Fruit fly (Drosophila melanogaster) whole organism, embryonic: ENCODE measurements around the gene CG14818.

Experiments
- Aef1 ChIP-seq: fragments of 200-800 bp; sonication (Bioruptor generic); IDR thresholded peaks from 3 replicates; pipeline ENCODE4 v1.3.6; 2022; ENCODE audit warnings: missing biosample characterization, missing genetic modification characterization
- Atf-2 ChIP-seq: fragments of 200-800 bp; sonication (Bioruptor generic); optimal IDR thresholded peaks from 2 replicates; lab custom pipeline; 2016; ENCODE audit warnings: missing biosample characterization, missing genetic modification characterization
- C15 ChIP-seq: fragments of 200-800 bp; sonication (Bioruptor generic); IDR thresholded peaks from 3 replicates; pipeline ENCODE4 v1.3.6; 2022; ENCODE audit warnings: missing biosample characterization, missing genetic modification characterization
- CG10654 ChIP-seq: fragments of 200-800 bp; sonication (Bioruptor generic); optimal IDR thresholded peaks from 2 replicates; lab custom pipeline; 2016; ENCODE audit warnings: missing biosample characterization, missing genetic modification characterization
- CG12104 ChIP-seq: fragments of 200-800 bp; sonication (Bioruptor generic); optimal IDR thresholded peaks from 3 replicates; lab custom pipeline; 2016; ENCODE audit warnings: missing biosample characterization, missing genetic modification characterization
- CG12219 ChIP-seq: fragments of 200-800 bp; sonication (Bioruptor generic); optimal IDR thresholded peaks from 3 replicates; lab custom pipeline; 2018; ENCODE audit warnings: missing biosample characterization, mild to moderate bottlenecking, missing genetic modification characterization
- CG13287 ChIP-seq: fragments of 200-800 bp; sonication (Bioruptor generic); IDR thresholded peaks from 2 replicates; pipeline ENCODE4 v1.3.6; 2022; ENCODE audit warnings: missing biosample characterization, missing genetic modification characterization; ENCODE audit not compliant: partially characterized antibody
- CG13894 ChIP-seq: fragments of 200-800 bp; sonication (Bioruptor generic); optimal IDR thresholded peaks from 3 replicates; lab custom pipeline; 2018; ENCODE audit warnings: missing biosample characterization, mild to moderate bottlenecking, missing genetic modification characterization, moderate library complexity
- CG14441 ChIP-seq: fragments of 200-800 bp; sonication (Bioruptor generic); IDR thresholded peaks from 2 replicates; pipeline ENCODE4 v1.3.6; 2022; ENCODE audit warnings: missing biosample characterization, missing genetic modification characterization
- CG14667 ChIP-seq: fragments of 200-800 bp; sonication (Bioruptor generic); IDR thresholded peaks from 2 replicates; pipeline ENCODE4 v1.3.6; 2022; ENCODE audit warnings: missing biosample characterization, missing genetic modification characterization
- CG1529 ChIP-seq: fragments of 200-800 bp; sonication (Bioruptor generic); optimal IDR thresholded peaks from 3 replicates; lab custom pipeline; 2018; ENCODE audit warnings: missing biosample characterization, missing genetic modification characterization
- CG15514 ChIP-seq: fragments of 200-800 bp; sonication (Bioruptor generic); optimal IDR thresholded peaks from 3 replicates; lab custom pipeline; 2017; ENCODE audit warnings: missing biosample characterization, missing genetic modification characterization, mild to moderate bottlenecking, moderate library complexity, missing genetic modification reagents
- CG16813 ChIP-seq: fragments of 200-800 bp; sonication (Bioruptor generic); IDR thresholded peaks from 3 replicates; pipeline ENCODE4 v1.3.6; 2022; ENCODE audit warnings: missing biosample characterization, missing genetic modification characterization; ENCODE audit not compliant: partially characterized antibody
- CG16863 ChIP-seq: fragments of 200-800 bp; sonication (Bioruptor generic); optimal IDR thresholded peaks from 3 replicates; lab custom pipeline; 2016; ENCODE audit warnings: missing biosample characterization, missing genetic modification characterization
- CG17359 ChIP-seq: fragments of 200-800 bp; sonication (Bioruptor generic); optimal IDR thresholded peaks from 3 replicates; lab custom pipeline; 2018; ENCODE audit warnings: missing biosample characterization, mild to moderate bottlenecking, missing genetic modification characterization, moderate library complexity
- CG31224 ChIP-seq: fragments of 200-800 bp; sonication (Bioruptor generic); IDR thresholded peaks from 2 replicates; pipeline ENCODE4 v1.3.6; 2022; ENCODE audit warnings: missing biosample characterization, missing genetic modification characterization
- CG33213 ChIP-seq: fragments of 200-800 bp; sonication (Bioruptor generic); optimal IDR thresholded peaks from 3 replicates; lab custom pipeline; 2016; ENCODE audit warnings: missing biosample characterization, missing genetic modification characterization
- CG8924 ChIP-seq: fragments of 200-800 bp; optimal IDR thresholded peaks from 3 replicates; lab custom pipeline; 2019; ENCODE audit warnings: missing biosample characterization, mild to moderate bottlenecking, missing genetic modification characterization, moderate library complexity
- Chrac-16 ChIP-seq: fragments of 200-800 bp; sonication (Bioruptor generic); optimal IDR thresholded peaks from 3 replicates; lab custom pipeline; 2016; ENCODE audit warnings: missing biosample characterization, missing genetic modification characterization
- CoRest ChIP-seq: fragments of 200-800 bp; sonication (Bioruptor generic); optimal IDR thresholded peaks from 3 replicates; lab custom pipeline; 2018; ENCODE audit warnings: missing biosample characterization, mild to moderate bottlenecking, missing genetic modification characterization, moderate library complexity
- Dfd ChIP-seq, 2 experiments: fragments of >200 bp; optimal IDR thresholded peaks; 2 replicates each; lab custom pipeline; 2017; ENCODE audit warnings: missing biosample characterization in 2 of 2, missing genetic modification characterization in 2 of 2
- Fer2 ChIP-seq: fragments of 200-800 bp; sonication (Bioruptor generic); optimal IDR thresholded peaks from 2 replicates; lab custom pipeline; 2018; ENCODE audit warnings: missing biosample characterization, mild to moderate bottlenecking, missing genetic modification characterization, moderate library complexity
- GATAe ChIP-seq: fragments of 200-800 bp; sonication (Bioruptor generic); conservative IDR thresholded peaks from 2 replicates; pipeline ENCODE4 v1.3.6; 2022; ENCODE audit warnings: missing biosample characterization, missing genetic modification characterization
- Hr51 ChIP-seq, 2 experiments: fragments of 200-800 bp; sonication (Bioruptor generic); optimal IDR thresholded peaks; 2 replicates in 1 of 2; 3 replicates in 1 of 2; lab custom pipeline; 2016 to 2018; ENCODE audit warnings: missing biosample characterization in 2 of 2, missing genetic modification characterization in 2 of 2, mild to moderate bottlenecking in 1 of 2, moderate library complexity in 1 of 2
- Lim3 ChIP-seq: fragments of 200-800 bp; sonication (Bioruptor generic); IDR thresholded peaks from 2 replicates; pipeline ENCODE4 v1.3.6; 2022; ENCODE audit warnings: missing biosample characterization, missing genetic modification characterization
- Lpt ChIP-seq: fragments of >200 bp; optimal IDR thresholded peaks from 2 replicates; lab custom pipeline; 2018; ENCODE audit warnings: missing biosample characterization, missing genetic modification characterization
- MTF-1 ChIP-seq: fragments of 200-800 bp; sonication (Bioruptor generic); optimal IDR thresholded peaks from 2 replicates; lab custom pipeline; 2018; ENCODE audit warnings: missing biosample characterization, mild to moderate bottlenecking, missing genetic modification characterization, borderline replicate concordance
- Meics ChIP-seq: fragments of 200-800 bp; sonication (Bioruptor generic); optimal IDR thresholded peaks from 2 replicates; lab custom pipeline; 2017; ENCODE audit warnings: missing biosample characterization, mild to moderate bottlenecking, missing genetic modification characterization
- NK7.1 ChIP-seq: fragments of 200-800 bp; sonication (Bioruptor generic); optimal IDR thresholded peaks from 3 replicates; lab custom pipeline; 2016; ENCODE audit warnings: missing biosample characterization, missing genetic modification characterization
- PHDP ChIP-seq: fragments of 200-800 bp; sonication (Bioruptor generic); optimal IDR thresholded peaks from 3 replicates; lab custom pipeline; 2018; ENCODE audit warnings: missing biosample characterization, mild to moderate bottlenecking, missing genetic modification characterization, moderate library complexity
- Ptx1 ChIP-seq: fragments of 200-800 bp; sonication (Bioruptor generic); IDR thresholded peaks from 2 replicates; pipeline ENCODE4 v1.3.6; 2022; ENCODE audit warnings: missing biosample characterization, missing genetic modification characterization
- Sry-δ ChIP-seq: fragments of 200-800 bp; sonication (Bioruptor generic); optimal IDR thresholded peaks from 2 replicates; lab custom pipeline; 2016; ENCODE audit warnings: missing biosample characterization, missing genetic modification characterization
- ato ChIP-seq: fragments of 200-800 bp; sonication (Bioruptor generic); IDR thresholded peaks from 2 replicates; pipeline ENCODE4 v1.3.6; 2022; ENCODE audit warnings: missing biosample characterization, missing genetic modification characterization; ENCODE audit not compliant: partially characterized antibody
- bbx ChIP-seq: fragments of 200-800 bp; sonication (Bioruptor generic); IDR thresholded peaks from 2 replicates; pipeline ENCODE4 v1.3.6; 2022; ENCODE audit warnings: missing biosample characterization, missing genetic modification characterization; ENCODE audit not compliant: partially characterized antibody
- bowl ChIP-seq: fragments of 200-800 bp; sonication (Bioruptor generic); IDR thresholded peaks from 2 replicates; pipeline ENCODE4 v1.3.6; 2022; ENCODE audit warnings: missing biosample characterization, missing genetic modification characterization
- ci ChIP-seq: fragments of 200-800 bp; sonication (Bioruptor generic); IDR thresholded peaks from 3 replicates; pipeline ENCODE4 v1.3.6; 2022; ENCODE audit warnings: missing biosample characterization, missing genetic modification characterization
- danr ChIP-seq: fragments of 200-800 bp; sonication (Bioruptor generic); IDR thresholded peaks from 2 replicates; pipeline ENCODE4 v1.3.6; 2022; ENCODE audit warnings: missing biosample characterization, missing genetic modification characterization
- dm ChIP-seq: fragments of 200-800 bp; sonication (Bioruptor generic); optimal IDR thresholded peaks from 3 replicates; lab custom pipeline; 2016; ENCODE audit warnings: missing biosample characterization, missing genetic modification characterization
- dmrt99B ChIP-seq: fragments of 200-800 bp; sonication (Bioruptor generic); optimal IDR thresholded peaks from 2 replicates; lab custom pipeline; 2018; ENCODE audit warnings: missing biosample characterization, mild to moderate bottlenecking, missing genetic modification characterization, moderate library complexity
- dysf ChIP-seq: fragments of 200-800 bp; sonication (Bioruptor generic); IDR thresholded peaks from 3 replicates; pipeline ENCODE4 v1.3.6; 2022; ENCODE audit warnings: missing biosample characterization, missing genetic modification characterization
- ems ChIP-seq: fragments of 200-800 bp; sonication (Bioruptor generic); optimal IDR thresholded peaks from 3 replicates; lab custom pipeline; 2016; ENCODE audit warnings: missing biosample characterization, missing genetic modification characterization
- exex ChIP-seq: fragments of 200-800 bp; sonication (Bioruptor generic); optimal IDR thresholded peaks from 4 replicates; lab custom pipeline; 2018; ENCODE audit warnings: missing biosample characterization, mild to moderate bottlenecking, missing genetic modification characterization, moderate library complexity
- grau ChIP-seq: fragments of 200-800 bp; optimal IDR thresholded peaks from 3 replicates; lab custom pipeline; 2019; ENCODE audit warnings: missing biosample characterization, mild to moderate bottlenecking, missing genetic modification characterization, moderate library complexity
- gro ChIP-seq: fragments of 200-800 bp; sonication (Bioruptor generic); optimal IDR thresholded peaks from 2 replicates; lab custom pipeline; 2016; ENCODE audit warnings: missing biosample characterization, missing genetic modification characterization
- hkb ChIP-seq, 2 experiments: fragments of 200-800 bp in 1 of 2; fragments of >200 bp in 1 of 2; sonication (Bioruptor generic) in 1 of 2; IDR thresholded peaks in 1 of 2; optimal IDR thresholded peaks in 1 of 2; 2 replicates each; pipeline versions ENCODE4 v1.3.6 to Lab custom; 2017 to 2022; ENCODE audit warnings: missing biosample characterization in 1 of 2, missing genetic modification characterization in 1 of 2
- ind ChIP-seq: fragments of 200-800 bp; sonication (Bioruptor generic); optimal IDR thresholded peaks from 3 replicates; lab custom pipeline; 2016; ENCODE audit warnings: missing biosample characterization, missing genetic modification characterization
- otp ChIP-seq: fragments of 200-800 bp; sonication (Bioruptor generic); IDR thresholded peaks from 3 replicates; pipeline ENCODE4, ENCODE4 v1.3.6; 2022; ENCODE audit warnings: missing biosample characterization, missing genetic modification characterization
- pb ChIP-seq: fragments of 200-800 bp; sonication (Bioruptor generic); optimal IDR thresholded peaks from 3 replicates; lab custom pipeline; 2016; ENCODE audit warnings: missing biosample characterization, missing genetic modification characterization
- row ChIP-seq: fragments of 200-800 bp; sonication (Bioruptor generic); IDR thresholded peaks from 3 replicates; pipeline ENCODE4 v1.3.6; 2022; ENCODE audit warnings: missing biosample characterization, missing genetic modification characterization

Gene CG14818

dm6 chrX:1927473-1928306, 48.1 kb upstream of the CG14818 start, which contains the start of gene CG11596:
Gene CG11596, plus strand, starts transcription at chrX:1927683.
- TF ChIP-seq Dfd (GFP tag; optimal IDR thresholded peaks at IDR 0.05; lab: Kevin White, UChicago), result no peak
- TF ChIP-seq Aef1 (GFP tag; lab: Robert Waterston, UW), result no peak
- no peak for TF ChIP-seq Fer2 (tag; lab: Kevin White, UChicago)
- no peak for TF ChIP-seq Chrac-16 (GFP tag; lab: Kevin White, UChicago)
- peak; percentile 1 for TF ChIP-seq PHDP (tag; lab: Kevin White, UChicago)
- TF ChIP-seq Lpt (GFP tag; lab: Kevin White, UChicago), result no peak
- no peak for TF ChIP-seq CG13287
- no peak for TF ChIP-seq CG14441 (GFP tag; lab: Robert Waterston, UW)
- TF ChIP-seq Hr51 (GFP tag; optimal IDR thresholded peaks at IDR 0.05; lab: Kevin White, UChicago), result no peak
- no peak for TF ChIP-seq Lim3 (GFP tag; lab: Robert Waterston, UW)
- TF ChIP-seq bowl, result no peak
- no peak for TF ChIP-seq CoRest
- TF ChIP-seq ato (GFP tag; lab: Robert Waterston, UW), result no peak
- TF ChIP-seq CG14667 (GFP tag; lab: Robert Waterston, UW), result no peak
- TF ChIP-seq grau (tag; lab: Kevin White, UChicago), result peak; percentile 12
- TF ChIP-seq ems, result no peak
- TF ChIP-seq pb (GFP tag; lab: Kevin White, UChicago), result no peak
- TF ChIP-seq otp (GFP tag; lab: Robert Waterston, UW), result no peak
- peak; percentile 58 for TF ChIP-seq exex
- TF ChIP-seq hkb (optimal IDR thresholded peaks at IDR 0.05; lab: Kevin White, UChicago), result no peak
- 0 out of 2 replicates have a peak, but pooled peaks have one; percentile 26 for TF ChIP-seq hkb (GFP tag; IDR thresholded peaks at IDR 0.05; lab: Robert Waterston, UW)
- TF ChIP-seq gro (GFP tag; lab: Kevin White, UChicago), result no peak
- no peak for TF ChIP-seq CG15514
- no peak for TF ChIP-seq CG31224 (GFP tag; lab: Robert Waterston, UW)
- no peak for TF ChIP-seq CG17359 (tag; lab: Kevin White, UChicago)
- TF ChIP-seq CG16863 (GFP tag; lab: Kevin White, UChicago), result peak; percentile 93
- TF ChIP-seq CG12104 (GFP tag; lab: Kevin White, UChicago), result no peak
- TF ChIP-seq Meics (GFP tag; lab: Kevin White, UChicago), result no peak
- peak; percentile 27; the same call in 1 of the 2 replicates for TF ChIP-seq GATAe (GFP tag; lab: Robert Waterston, UW)
- TF ChIP-seq Sry-δ (GFP tag; lab: Kevin White, UChicago), result peak; percentile 34
- no peak for TF ChIP-seq dysf (GFP tag; lab: Robert Waterston, UW)
- no peak for TF ChIP-seq C15
- TF ChIP-seq Atf-2 (GFP tag; lab: Kevin White, UChicago), result no peak
- no peak for TF ChIP-seq CG16813 (GFP tag; lab: Robert Waterston, UW)
- peak; percentile 46 for TF ChIP-seq dm (GFP tag; lab: Kevin White, UChicago)
- TF ChIP-seq CG10654 (GFP tag; lab: Kevin White, UChicago), result no peak
- TF ChIP-seq CG8924, result peak; percentile 1
- TF ChIP-seq CG33213, result no peak
- no peak for TF ChIP-seq MTF-1 (GFP tag; lab: Kevin White, UChicago)
- TF ChIP-seq NK7.1, result no peak
- TF ChIP-seq CG13894 (tag; lab: Kevin White, UChicago), result no peak
- TF ChIP-seq ind (GFP tag; lab: Kevin White, UChicago), result no peak
- no peak for TF ChIP-seq CG12219
- peak; percentile 72 for TF ChIP-seq row (GFP tag; lab: Robert Waterston, UW)
- no peak for TF ChIP-seq danr (GFP tag; lab: Robert Waterston, UW)
- TF ChIP-seq CG1529 (GFP tag; lab: Kevin White, UChicago), result no peak
- peak; percentile 6; the same call in 1 of the 3 replicates for TF ChIP-seq ci (GFP tag; lab: Robert Waterston, UW)
- no peak; the same call in 1 of the 2 replicates for TF ChIP-seq bbx (GFP tag; lab: Robert Waterston, UW)
- TF ChIP-seq dmrt99B (tag; lab: Kevin White, UChicago), result no peak
- no peak for TF ChIP-seq Ptx1
